Worm (Caenorhabditis elegans) whole organism, L2 larva: ENCODE measurements around the gene F48G7.13.

Experiments
- C34F6.9 ChIP-seq: fragments of 150-350 bp; optimal IDR thresholded peaks from 2 replicates; lab custom pipeline; 2014; ENCODE audit warnings: missing biosample characterization, missing genetic modification characterization
- F13H6.1 ChIP-seq: sonication (generic microtip); optimal IDR thresholded peaks from 2 replicates; lab custom pipeline; 2016; ENCODE audit warnings: missing genetic modification characterization, missing compliant biosample characterization
- R02D3.7 ChIP-seq: fragments of 150-350 bp; optimal IDR thresholded peaks from 2 replicates; lab custom pipeline; 2014; ENCODE audit warnings: missing biosample characterization, missing genetic modification characterization
- Y55F3AM.14 ChIP-seq: fragments of 200-800 bp; sonication (Bioruptor generic); optimal IDR thresholded peaks from 2 replicates; lab custom pipeline; 2018; ENCODE audit warnings: mild to moderate bottlenecking, missing genetic modification characterization, missing compliant biosample characterization
- ZK546.5 ChIP-seq: sonication (generic microtip); optimal IDR thresholded peaks from 2 replicates; lab custom pipeline; 2017; ENCODE audit warnings: missing biosample characterization, missing genetic modification characterization
- alr-1 ChIP-seq: fragments of 150-350 bp; optimal IDR thresholded peaks from 2 replicates; lab custom pipeline; 2014; ENCODE audit warnings: missing biosample characterization, missing genetic modification characterization
- aly-2 ChIP-seq: fragments of 150-350 bp; optimal IDR thresholded peaks from 2 replicates; lab custom pipeline; 2014; ENCODE audit warnings: missing biosample characterization, missing genetic modification characterization
- ama-1 ChIP-seq: fragments of 150-350 bp; optimal IDR thresholded peaks from 2 replicates; lab custom pipeline; 2018; ENCODE audit warnings: inconsistent platforms
- blmp-1 ChIP-seq: sonication (generic microtip); optimal IDR thresholded peaks from 2 replicates; lab custom pipeline; 2017; ENCODE audit warnings: missing genetic modification characterization, mild to moderate bottlenecking, missing compliant biosample characterization, antibody characterized with exemption, moderate library complexity; ENCODE audit not compliant: insufficient read depth
- ceh-16 ChIP-seq: fragments of 150-350 bp; optimal IDR thresholded peaks from 2 replicates; lab custom pipeline; 2014; ENCODE audit warnings: missing biosample characterization, missing genetic modification characterization
- ceh-82 ChIP-seq: fragments of 150-350 bp; optimal IDR thresholded peaks from 2 replicates; lab custom pipeline; 2014; ENCODE audit warnings: missing biosample characterization, missing genetic modification characterization
- crh-2 ChIP-seq: sonication (generic microtip); optimal IDR thresholded peaks from 2 replicates; lab custom pipeline; 2017; ENCODE audit warnings: missing biosample characterization, missing genetic modification characterization
- dmd-4 ChIP-seq: sonication (generic microtip); optimal IDR thresholded peaks from 2 replicates; lab custom pipeline; 2017; ENCODE audit warnings: missing biosample characterization, missing genetic modification characterization
- egl-27 ChIP-seq: sonication (generic microtip); optimal IDR thresholded peaks from 3 replicates; lab custom pipeline; 2017; ENCODE audit warnings: missing biosample characterization, missing genetic modification reagents, missing genetic modification characterization
- elt-1 ChIP-seq: fragments of 150-350 bp; optimal IDR thresholded peaks from 2 replicates; lab custom pipeline; 2014; ENCODE audit warnings: missing biosample characterization, missing genetic modification characterization
- elt-3 ChIP-seq: sonication (generic microtip); optimal IDR thresholded peaks from 2 replicates; lab custom pipeline; 2017; ENCODE audit warnings: missing biosample characterization, missing genetic modification characterization
- fos-1 ChIP-seq: fragments of 150-350 bp; optimal IDR thresholded peaks from 2 replicates; lab custom pipeline; 2014; ENCODE audit warnings: missing biosample characterization, missing genetic modification characterization
- gmeb-1 ChIP-seq: fragments of 150-350 bp; optimal IDR thresholded peaks from 2 replicates; lab custom pipeline; 2014; ENCODE audit warnings: missing biosample characterization, missing genetic modification characterization
- lin-11 ChIP-seq: fragments of 150-350 bp; sonication (generic microtip); optimal IDR thresholded peaks from 2 replicates; lab custom pipeline; 2014; ENCODE audit warnings: missing biosample characterization, missing genetic modification characterization, inconsistent platforms, mixed read lengths
- lin-13 ChIP-seq: fragments of 150-350 bp; optimal IDR thresholded peaks from 2 replicates; lab custom pipeline; 2014; ENCODE audit warnings: missing biosample characterization, missing genetic modification reagents, missing genetic modification characterization
- lin-39 ChIP-seq: fragments of 150-350 bp; optimal IDR thresholded peaks from 2 replicates; lab custom pipeline; 2014; ENCODE audit warnings: missing biosample characterization, missing genetic modification reagents, missing genetic modification characterization
- lsy-2 ChIP-seq, 2 experiments: fragments of 150-350 bp in 1 of 2; sonication (generic microtip) in 1 of 2; optimal IDR thresholded peaks; 2 replicates each; lab custom pipeline; 2014 to 2017; ENCODE audit warnings: missing biosample characterization in 2 of 2, missing genetic modification characterization in 2 of 2
- mab-5 ChIP-seq: fragments of 150-350 bp; optimal IDR thresholded peaks from 2 replicates; lab custom pipeline; 2014; ENCODE audit warnings: missing biosample characterization, missing genetic modification characterization
- mbf-1 ChIP-seq: sonication (generic microtip); optimal IDR thresholded peaks from 2 replicates; lab custom pipeline; 2017; ENCODE audit warnings: missing biosample characterization, missing genetic modification characterization
- mdl-1 ChIP-seq, 2 experiments: fragments of 150-350 bp in 1 of 2; sonication (generic microtip) in 1 of 2; optimal IDR thresholded peaks; 2 replicates each; lab custom pipeline; 2017; ENCODE audit warnings: missing biosample characterization in 2 of 2, missing genetic modification characterization in 2 of 2
- nhr-10 ChIP-seq: sonication (generic microtip); optimal IDR thresholded peaks from 2 replicates; lab custom pipeline; 2017; ENCODE audit warnings: missing biosample characterization, missing genetic modification characterization
- nhr-11 ChIP-seq: fragments of 150-350 bp; optimal IDR thresholded peaks from 2 replicates; lab custom pipeline; 2014; ENCODE audit warnings: missing biosample characterization, missing genetic modification characterization
- nhr-12 ChIP-seq: fragments of 150-350 bp; optimal IDR thresholded peaks from 2 replicates; lab custom pipeline; 2014; ENCODE audit warnings: missing biosample characterization, missing genetic modification characterization
- nhr-129 ChIP-seq: fragments of 150-350 bp; optimal IDR thresholded peaks from 2 replicates; lab custom pipeline; 2014; ENCODE audit warnings: missing biosample characterization, missing genetic modification characterization
- nhr-21 ChIP-seq: fragments of 150-350 bp; optimal IDR thresholded peaks from 2 replicates; lab custom pipeline; 2014; ENCODE audit warnings: missing biosample characterization, missing genetic modification characterization
- nhr-23 ChIP-seq: fragments of 150-350 bp; optimal IDR thresholded peaks from 2 replicates; lab custom pipeline; 2014; ENCODE audit warnings: missing biosample characterization, missing genetic modification reagents, missing genetic modification characterization
- nhr-237 ChIP-seq: fragments of 150-350 bp; optimal IDR thresholded peaks from 2 replicates; lab custom pipeline; 2014; ENCODE audit warnings: missing biosample characterization, missing genetic modification characterization
- nhr-25 ChIP-seq: fragments of 150-350 bp; sonication (generic microtip); optimal IDR thresholded peaks from 3 replicates; lab custom pipeline; 2014; ENCODE audit warnings: missing biosample characterization, missing genetic modification characterization
- nhr-6 ChIP-seq: fragments of 150-350 bp; optimal IDR thresholded peaks from 2 replicates; lab custom pipeline; 2014; ENCODE audit warnings: missing biosample characterization, missing genetic modification characterization
- nhr-77 ChIP-seq: fragments of 150-350 bp; optimal IDR thresholded peaks from 2 replicates; lab custom pipeline; 2014; ENCODE audit warnings: missing biosample characterization, missing genetic modification characterization
- peb-1 ChIP-seq: fragments of 150-350 bp; optimal IDR thresholded peaks from 2 replicates; lab custom pipeline; 2014; ENCODE audit warnings: missing biosample characterization, missing genetic modification characterization
- sem-4 ChIP-seq: fragments of 150-350 bp; optimal IDR thresholded peaks from 2 replicates; lab custom pipeline; 2014; ENCODE audit warnings: missing biosample characterization, missing genetic modification reagents, missing genetic modification characterization
- skn-1 ChIP-seq: sonication (generic microtip); optimal IDR thresholded peaks from 2 replicates; lab custom pipeline; 2017; ENCODE audit warnings: missing biosample characterization, missing genetic modification characterization
- sma-3 ChIP-seq: sonication (generic microtip); optimal IDR thresholded peaks from 2 replicates; lab custom pipeline; 2016; ENCODE audit warnings: missing genetic modification reagents, missing genetic modification characterization, missing compliant biosample characterization
- sma-9 ChIP-seq, 2 experiments: fragments of 150-350 bp in 1 of 2; sonication (generic microtip) in 1 of 2; optimal IDR thresholded peaks; 2 replicates each; lab custom pipeline; 2014 to 2016; ENCODE audit warnings: missing genetic modification characterization in 2 of 2, mild to moderate bottlenecking in 1 of 2, missing biosample characterization in 1 of 2, missing compliant biosample characterization in 1 of 2, missing genetic modification reagents in 1 of 2, moderate library complexity in 1 of 2
- snpc-4 ChIP-seq: fragments of 150-350 bp; optimal IDR thresholded peaks from 2 replicates; lab custom pipeline; 2014; ENCODE audit warnings: missing biosample characterization, missing genetic modification characterization
- unc-39 ChIP-seq: fragments of 150-350 bp; optimal IDR thresholded peaks from 2 replicates; lab custom pipeline; 2014; ENCODE audit warnings: missing biosample characterization, missing genetic modification characterization
- unc-55 ChIP-seq: fragments of 150-350 bp; sonication (generic microtip); optimal IDR thresholded peaks from 3 replicates; lab custom pipeline; 2014; ENCODE audit warnings: missing biosample characterization, missing genetic modification reagents, missing genetic modification characterization
- unc-62 ChIP-seq: fragments of 150-350 bp; optimal IDR thresholded peaks from 2 replicates; lab custom pipeline; 2014; ENCODE audit warnings: missing biosample characterization, missing genetic modification reagents, missing genetic modification characterization
- ztf-1 ChIP-seq: fragments of 200-800 bp; sonication (Bioruptor generic); conservative IDR thresholded peaks from 2 replicates; pipeline ENCODE4 v1.3.6; 2022; ENCODE audit warnings: missing genetic modification characterization, missing compliant biosample characterization
- ztf-11 ChIP-seq: sonication (generic microtip); optimal IDR thresholded peaks from 2 replicates; lab custom pipeline; 2017; ENCODE audit warnings: missing biosample characterization, missing genetic modification characterization
- ztf-4 ChIP-seq: fragments of 150-350 bp; optimal IDR thresholded peaks from 2 replicates; lab custom pipeline; 2014; ENCODE audit warnings: missing biosample characterization, missing genetic modification characterization

F48G7.13 gene

DNA sequence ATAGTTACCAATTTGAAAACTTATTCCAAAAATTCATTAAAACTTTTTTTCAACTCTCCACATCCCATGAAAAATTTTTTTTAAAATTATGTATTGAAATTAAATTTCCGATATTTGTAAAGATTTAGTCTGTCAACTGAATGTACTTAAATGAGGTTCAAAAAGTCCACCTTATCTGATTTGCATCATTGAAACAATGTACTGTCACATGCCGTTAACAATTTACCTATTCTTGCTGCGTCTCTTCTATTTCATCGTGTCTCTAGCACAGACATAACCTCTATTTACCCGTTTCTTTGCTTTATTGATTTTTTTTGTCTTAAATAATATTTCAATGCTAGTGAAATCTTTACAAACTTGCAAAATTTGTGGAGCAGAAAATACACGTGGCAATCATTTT lies 5.2 kb upstream of the F48G7.13 start, which contains the start of gene nhr-90:
nhr-90 (plus strand) TSS at position 296 of the 400 bp plus-strand sequence.
- TF ChIP-seq sma-9 (GFP tag; optimal IDR thresholded peaks at IDR 0.05; lab: Kevin White, UChicago) = peak; percentile 57
- no peak for TF ChIP-seq sma-9 (tag; optimal IDR thresholded peaks at IDR 0.05; lab: Kevin White, UChicago)
- no peak for TF ChIP-seq mbf-1
- TF ChIP-seq fos-1 (tag; lab: Kevin White, UChicago) = peak; percentile 8
- TF ChIP-seq lin-11 (tag; lab: Kevin White, UChicago) = no peak
- TF ChIP-seq alr-1 (tag; lab: Kevin White, UChicago) = no peak
- no peak for TF ChIP-seq ztf-1 (GFP tag; lab: Robert Waterston, UW)
- TF ChIP-seq nhr-129 (tag; lab: Kevin White, UChicago) = peak; percentile 71
- peak; percentile 29 for TF ChIP-seq crh-2
- no peak for TF ChIP-seq unc-39 (tag; lab: Kevin White, UChicago)

ce11 chrV:617917-618316 lies 2.5 kb downstream of the F48G7.13 start:
- TF ChIP-seq blmp-1 (tag; lab: Kevin White, UChicago) (no peak), C34F6.9 (tag; lab: Kevin White, UChicago) (peak; percentile 5), Y55F3AM.14 (GFP tag; lab: Kevin White, UChicago) (no peak), lsy-2 (tag; optimal IDR thresholded peaks at IDR 0.05; lab: Kevin White, UChicago) (peak in 1 of 2 experiments; percentile 29), sma-9 (GFP tag; optimal IDR thresholded peaks at IDR 0.05; lab: Kevin White, UChicago) (peak; percentile 15), sma-9 (tag; optimal IDR thresholded peaks at IDR 0.05; lab: Kevin White, UChicago) (no peak), peb-1 (tag; lab: Kevin White, UChicago) (no peak)

DNA sequence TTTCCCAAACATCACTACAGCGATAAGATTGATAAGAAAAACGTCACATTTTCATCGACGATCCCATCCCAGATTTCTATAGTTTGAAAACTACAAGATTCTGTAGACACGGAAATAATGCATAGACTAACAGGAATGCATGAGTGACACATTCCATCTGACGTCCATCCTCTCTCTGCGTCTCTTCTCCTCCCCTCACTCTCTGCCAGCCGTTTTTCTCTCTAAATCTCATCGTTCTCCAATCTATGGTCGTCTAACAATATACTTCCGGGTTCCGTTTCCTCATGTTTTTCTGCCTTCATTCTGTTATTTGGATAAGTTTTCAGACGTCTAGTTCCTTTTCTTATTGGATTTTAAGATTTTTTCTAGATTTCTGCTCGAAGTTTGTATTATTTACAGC lies 3.7 kb downstream of the F48G7.13 start, which contains the start of gene F48G7.4:
F48G7.4 (plus strand) TSS at position 400 of the 400 bp plus-strand sequence.
- TF ChIP-seq nhr-237 (tag; lab: Kevin White, UChicago) = no peak
- TF ChIP-seq skn-1 (tag; lab: Kevin White, UChicago) = no peak
- TF ChIP-seq unc-39 (tag; lab: Kevin White, UChicago) = no peak
- peak; percentile 51 for TF ChIP-seq nhr-25 (tag; lab: Kevin White, UChicago)
- peak; percentile 68 for TF ChIP-seq Y55F3AM.14 (GFP tag; lab: Kevin White, UChicago)
- no peak for TF ChIP-seq ZK546.5 (tag; lab: Kevin White, UChicago)
- TF ChIP-seq lsy-2 (tag; optimal IDR thresholded peaks at IDR 0.05; lab: Kevin White, UChicago) = peak in 1 of 2 experiments; percentile 83
- peak; percentile 91 for TF ChIP-seq sma-9 (GFP tag; optimal IDR thresholded peaks at IDR 0.05; lab: Kevin White, UChicago)
- no peak for TF ChIP-seq sma-9 (tag; optimal IDR thresholded peaks at IDR 0.05; lab: Kevin White, UChicago)
- peak; percentile 58 for TF ChIP-seq unc-62 (GFP tag; lab: Kevin White, UChicago)
- peak; percentile 53 for TF ChIP-seq nhr-21 (tag; lab: Kevin White, UChicago)
- peak; percentile 8 for TF ChIP-seq gmeb-1 (tag; lab: Kevin White, UChicago)
- TF ChIP-seq aly-2 (tag; lab: Kevin White, UChicago) = no peak
- TF ChIP-seq sem-4 = peak; percentile 51
- no peak for TF ChIP-seq lin-39 (tag; lab: Kevin White, UChicago)
- peak; percentile 82 for TF ChIP-seq egl-27 (tag; lab: Kevin White, UChicago)
- no peak for TF ChIP-seq ceh-16
- peak; percentile 87 for TF ChIP-seq nhr-6 (tag; lab: Kevin White, UChicago)
- TF ChIP-seq nhr-129 (tag; lab: Kevin White, UChicago) = peak; percentile 67
- peak; percentile 74 for TF ChIP-seq F13H6.1
- no peak for TF ChIP-seq nhr-77 (tag; lab: Kevin White, UChicago)
- no peak for TF ChIP-seq nhr-23 (tag; lab: Kevin White, UChicago)
- TF ChIP-seq lin-13 (GFP tag; lab: Kevin White, UChicago) = peak; percentile 44
- TF ChIP-seq ztf-11 = no peak
- TF ChIP-seq ztf-1 (GFP tag; lab: Robert Waterston, UW) = no peak
- no peak for TF ChIP-seq nhr-11 (tag; lab: Kevin White, UChicago)
- TF ChIP-seq ama-1 (lab: Kevin White, UChicago) = no peak
- no peak for TF ChIP-seq R02D3.7 (tag; lab: Kevin White, UChicago)
- TF ChIP-seq nhr-12 (tag; lab: Kevin White, UChicago) = no peak
- peak; percentile 67 for TF ChIP-seq crh-2
- TF ChIP-seq mbf-1 = no peak
- TF ChIP-seq sma-3 (GFP tag; lab: Kevin White, UChicago) = peak; percentile 1
- TF ChIP-seq elt-1 (tag; lab: Kevin White, UChicago) = no peak
- no peak for TF ChIP-seq blmp-1 (tag; lab: Kevin White, UChicago)
- TF ChIP-seq snpc-4 = peak; percentile 32
- TF ChIP-seq ceh-82 (tag; lab: Kevin White, UChicago) = no peak
- TF ChIP-seq nhr-10 = no peak
- no peak for TF ChIP-seq elt-3
- peak; percentile 32 to 50 for TF ChIP-seq mdl-1 (tag; optimal IDR thresholded peaks at IDR 0.05; lab: Kevin White, UChicago)
- TF ChIP-seq peb-1 (tag; lab: Kevin White, UChicago) = no peak
- peak; percentile 92 for TF ChIP-seq unc-55 (GFP tag; lab: Kevin White, UChicago)
- no peak for TF ChIP-seq dmd-4
- peak; percentile 8 for TF ChIP-seq mab-5
- peak; percentile 88 for TF ChIP-seq C34F6.9 (tag; lab: Kevin White, UChicago)
- TF ChIP-seq lin-11 (tag; lab: Kevin White, UChicago) = no peak
- TF ChIP-seq ztf-4 (tag; lab: Kevin White, UChicago) = peak; percentile 25
- peak; percentile 79 for TF ChIP-seq fos-1 (tag; lab: Kevin White, UChicago)
- no peak for TF ChIP-seq alr-1 (tag; lab: Kevin White, UChicago)
